Fruit fly (Drosophila melanogaster) whole organism, embryonic: Measurements from ENCODE around the gene CG10481.
A peak's percentile ranks its signal among the peaks of the same experiment; 100 is the strongest.

Experiments used
- Adf1 ChIP-seq: fragments of 200-800 bp; sonication (Bioruptor generic); IDR thresholded peaks from 2 replicates; pipeline ENCODE4 v1.3.6; 2022; ENCODE audit warnings: missing biosample characterization, missing genetic modification characterization
- Awh ChIP-seq: fragments of 200-800 bp; sonication (Bioruptor generic); IDR thresholded peaks from 2 replicates; pipeline ENCODE4, ENCODE4 v1.3.6; 2022; ENCODE audit warnings: missing biosample characterization, missing genetic modification characterization
- C15 ChIP-seq: fragments of 200-800 bp; sonication (Bioruptor generic); IDR thresholded peaks from 3 replicates; pipeline ENCODE4 v1.3.6; 2022; ENCODE audit warnings: missing biosample characterization, missing genetic modification characterization
- CG11085 ChIP-seq: fragments of 200-800 bp; sonication (Bioruptor generic); IDR thresholded peaks from 2 replicates; pipeline ENCODE4 v1.3.6; 2022; ENCODE audit warnings: missing biosample characterization, missing genetic modification characterization
- CG12299 ChIP-seq: fragments of 200-800 bp; sonication (Bioruptor generic); optimal IDR thresholded peaks from 2 replicates; lab custom pipeline; 2018; ENCODE audit warnings: missing biosample characterization, mild to moderate bottlenecking, missing genetic modification characterization
- CG12942 ChIP-seq: fragments of 200-800 bp; sonication (Bioruptor generic); optimal IDR thresholded peaks from 3 replicates; lab custom pipeline; 2016; ENCODE audit warnings: missing biosample characterization, missing genetic modification characterization
- CG13123 ChIP-seq: fragments of 200-800 bp; sonication (Bioruptor generic); optimal IDR thresholded peaks from 2 replicates; lab custom pipeline; 2016; ENCODE audit warnings: missing biosample characterization, missing genetic modification characterization
- CG14860 ChIP-seq: fragments of 200-800 bp; sonication (Bioruptor generic); IDR thresholded peaks from 3 replicates; pipeline ENCODE4 v1.3.6; 2022; ENCODE audit warnings: missing biosample characterization, missing genetic modification characterization; ENCODE audit not compliant: partially characterized antibody
- CG15601 ChIP-seq: fragments of 200-800 bp; sonication (Bioruptor generic); optimal IDR thresholded peaks from 3 replicates; lab custom pipeline; 2019; ENCODE audit warnings: missing biosample characterization, mild to moderate bottlenecking, missing genetic modification characterization, moderate library complexity
- CG16779 ChIP-seq: fragments of 200-800 bp; sonication (Bioruptor generic); IDR thresholded peaks from 2 replicates; pipeline ENCODE4 v1.3.6; 2022; ENCODE audit warnings: missing biosample characterization, missing genetic modification characterization
- CG16815 ChIP-seq: fragments of 200-800 bp; sonication (Bioruptor generic); optimal IDR thresholded peaks from 3 replicates; lab custom pipeline; 2017; ENCODE audit warnings: missing biosample characterization, mild to moderate bottlenecking, missing genetic modification characterization
- CG17359 ChIP-seq: fragments of 200-800 bp; sonication (Bioruptor generic); optimal IDR thresholded peaks from 3 replicates; lab custom pipeline; 2018; ENCODE audit warnings: missing biosample characterization, mild to moderate bottlenecking, missing genetic modification characterization, moderate library complexity
- CG18011 ChIP-seq: fragments of 200-800 bp; sonication (Bioruptor generic); optimal IDR thresholded peaks from 2 replicates; lab custom pipeline; 2017; ENCODE audit warnings: missing biosample characterization, missing genetic modification characterization, mild to moderate bottlenecking, moderate library complexity, missing genotype
- CG31365 ChIP-seq: fragments of 200-800 bp; sonication (Bioruptor generic); optimal IDR thresholded peaks from 2 replicates; lab custom pipeline; 2018; ENCODE audit warnings: missing biosample characterization, mild to moderate bottlenecking, missing genetic modification characterization
- CG34224 ChIP-seq: fragments of 200-800 bp; sonication (Bioruptor generic); IDR thresholded peaks from 3 replicates; pipeline ENCODE4 v1.3.6; 2022; ENCODE audit warnings: missing biosample characterization, missing genetic modification characterization; ENCODE audit not compliant: partially characterized antibody
- CG4854 ChIP-seq: fragments of 200-800 bp; sonication (Bioruptor generic); optimal IDR thresholded peaks from 2 replicates; lab custom pipeline; 2016; ENCODE audit warnings: missing biosample characterization, missing genetic modification characterization, inconsistent platforms
- CG7987 ChIP-seq: fragments of 200-800 bp; sonication (Bioruptor generic); optimal IDR thresholded peaks from 2 replicates; lab custom pipeline; 2018; ENCODE audit warnings: missing biosample characterization, mild to moderate bottlenecking, missing genetic modification characterization, moderate library complexity
- CG8944 ChIP-seq: fragments of 200-800 bp; sonication (Bioruptor generic); optimal IDR thresholded peaks from 3 replicates; lab custom pipeline; 2016; ENCODE audit warnings: missing biosample characterization, missing genetic modification characterization
- CG9609 ChIP-seq: fragments of 200-800 bp; sonication (Bioruptor generic); optimal IDR thresholded peaks from 3 replicates; lab custom pipeline; 2016; ENCODE audit warnings: missing biosample characterization, missing genetic modification characterization
- CG9932 ChIP-seq: fragments of 200-800 bp; sonication (Bioruptor generic); IDR thresholded peaks from 2 replicates; pipeline ENCODE4 v1.3.6; 2022; ENCODE audit warnings: missing biosample characterization, missing genetic modification characterization
- CHES-1-like ChIP-seq: fragments of 200-800 bp; sonication (Bioruptor generic); optimal IDR thresholded peaks from 2 replicates; lab custom pipeline; 2016; ENCODE audit warnings: missing biosample characterization, missing genetic modification characterization
- D ChIP-seq, 2 experiments: fragments of 200-800 bp in 1 of 2; fragments of >200 bp in 1 of 2; sonication (Bioruptor generic) in 1 of 2; optimal IDR thresholded peaks; 2 replicates in 1 of 2; 3 replicates in 1 of 2; lab custom pipeline; 2017; ENCODE audit warnings: mild to moderate bottlenecking in 1 of 2, missing biosample characterization in 1 of 2, missing genetic modification characterization in 1 of 2, missing genetic modification reagents in 1 of 2
- Dfd ChIP-seq, 2 experiments: fragments of >200 bp; optimal IDR thresholded peaks; 2 replicates each; lab custom pipeline; 2017; ENCODE audit warnings: missing biosample characterization in 2 of 2, missing genetic modification characterization in 2 of 2
- Drgx ChIP-seq: fragments of 200-800 bp; sonication (Bioruptor generic); IDR thresholded peaks from 2 replicates; pipeline ENCODE4 v1.3.6; 2022; ENCODE audit warnings: missing biosample characterization, missing genetic modification characterization
- E2f2 ChIP-seq: fragments of 200-800 bp; sonication (Bioruptor generic); IDR thresholded peaks from 2 replicates; pipeline ENCODE4 v1.3.6; 2022; ENCODE audit warnings: missing biosample characterization, missing genetic modification characterization
- GATAe ChIP-seq: fragments of 200-800 bp; sonication (Bioruptor generic); conservative IDR thresholded peaks from 2 replicates; pipeline ENCODE4 v1.3.6; 2022; ENCODE audit warnings: missing biosample characterization, missing genetic modification characterization
- H2.0 ChIP-seq: fragments of 200-800 bp; sonication (Bioruptor generic); IDR thresholded peaks from 2 replicates; pipeline ENCODE4 v1.3.6; 2022; ENCODE audit warnings: missing biosample characterization, missing genetic modification characterization
- HHEX ChIP-seq: fragments of 200-800 bp; sonication (Bioruptor generic); optimal IDR thresholded peaks from 3 replicates; lab custom pipeline; 2017; ENCODE audit warnings: missing biosample characterization, mild to moderate bottlenecking, missing genetic modification characterization, missing genetic modification reagents
- Hey ChIP-seq: fragments of 200-800 bp; sonication (Bioruptor generic); optimal IDR thresholded peaks from 3 replicates; lab custom pipeline; 2018; ENCODE audit warnings: missing biosample characterization, mild to moderate bottlenecking, missing genetic modification characterization
- HmgZ ChIP-seq: fragments of 200-800 bp; sonication (Bioruptor generic); optimal IDR thresholded peaks from 2 replicates; lab custom pipeline; 2018; ENCODE audit warnings: missing biosample characterization, mild to moderate bottlenecking, missing genetic modification characterization
- Optix ChIP-seq: fragments of 200-800 bp; sonication (Bioruptor generic); IDR thresholded peaks from 3 replicates; pipeline ENCODE4 v1.3.6; 2022; ENCODE audit warnings: missing biosample characterization, missing genetic modification characterization
- Rfx ChIP-seq: fragments of 200-800 bp; sonication (Bioruptor generic); IDR thresholded peaks from 2 replicates; pipeline ENCODE4 v1.3.6; 2022; ENCODE audit warnings: missing biosample characterization, missing genetic modification characterization
- Scr ChIP-seq: fragments of 200-800 bp; sonication (Bioruptor generic); IDR thresholded peaks from 2 replicates; pipeline ENCODE4 v1.3.6; 2022; ENCODE audit warnings: missing biosample characterization, missing genetic modification characterization; ENCODE audit not compliant: partially characterized antibody
- da ChIP-seq: fragments of 200-800 bp; sonication (Bioruptor generic); optimal IDR thresholded peaks from 2 replicates; lab custom pipeline; 2016; ENCODE audit warnings: missing biosample characterization, missing genetic modification characterization
- esg ChIP-seq: fragments of 200-800 bp; sonication (Bioruptor generic); conservative IDR thresholded peaks from 2 replicates; pipeline ENCODE4 v1.3.6; 2022; ENCODE audit warnings: missing biosample characterization, missing genetic modification characterization
- gcm2 ChIP-seq: fragments of 200-800 bp; sonication (Bioruptor generic); optimal IDR thresholded peaks from 2 replicates; lab custom pipeline; 2016; ENCODE audit warnings: missing biosample characterization, missing genetic modification characterization
- gsb ChIP-seq: fragments of 200-800 bp; sonication (Bioruptor generic); IDR thresholded peaks from 2 replicates; pipeline ENCODE4 v1.3.6; 2022; ENCODE audit warnings: missing biosample characterization, missing genetic modification characterization
- hkb ChIP-seq, 2 experiments: fragments of 200-800 bp in 1 of 2; fragments of >200 bp in 1 of 2; sonication (Bioruptor generic) in 1 of 2; IDR thresholded peaks in 1 of 2; optimal IDR thresholded peaks in 1 of 2; 2 replicates each; pipeline versions ENCODE4 v1.3.6 to Lab custom; 2017 to 2022; ENCODE audit warnings: missing biosample characterization in 1 of 2, missing genetic modification characterization in 1 of 2
- jigr1 ChIP-seq: fragments of 200-800 bp; sonication (Bioruptor generic); IDR thresholded peaks from 3 replicates; pipeline ENCODE4 v1.3.6; 2022; ENCODE audit warnings: missing biosample characterization, missing genetic modification characterization
- jumu ChIP-seq: fragments of 200-800 bp; sonication (Bioruptor generic); optimal IDR thresholded peaks from 3 replicates; lab custom pipeline; 2016; ENCODE audit warnings: missing biosample characterization, missing genetic modification characterization
- lmd ChIP-seq: fragments of 200-800 bp; sonication (Bioruptor generic); IDR thresholded peaks from 2 replicates; pipeline ENCODE4 v1.3.6; 2022; ENCODE audit warnings: missing biosample characterization, missing genetic modification characterization
- lola ChIP-seq, 3 experiments: fragments of >200 bp in 2 of 3; fragments of 200-800 bp in 1 of 3; sonication (Bioruptor generic) in 1 of 3; optimal IDR thresholded peaks; 2 replicates each; lab custom pipeline; 2017 to 2019; ENCODE audit warnings: missing biosample characterization in 3 of 3, missing genetic modification characterization in 3 of 3, mild to moderate bottlenecking in 1 of 3, moderate library complexity in 1 of 3
- pfk ChIP-seq: fragments of 200-800 bp; sonication (Bioruptor generic); optimal IDR thresholded peaks from 2 replicates; lab custom pipeline; 2018; ENCODE audit warnings: missing biosample characterization, mild to moderate bottlenecking, missing genetic modification characterization, moderate library complexity
- sc ChIP-seq, 3 experiments: fragments of >200 bp in 2 of 3; fragments of 200-800 bp in 1 of 3; sonication (Bioruptor generic) in 1 of 3; optimal IDR thresholded peaks; 2 replicates in 2 of 3; 3 replicates in 1 of 3; lab custom pipeline; 2017; ENCODE audit warnings: mild to moderate bottlenecking in 1 of 3, missing biosample characterization in 1 of 3, missing genetic modification characterization in 1 of 3, missing genetic modification reagents in 1 of 3
- schlank ChIP-seq: fragments of 200-800 bp; sonication (Bioruptor generic); optimal IDR thresholded peaks from 2 replicates; lab custom pipeline; 2018; ENCODE audit warnings: missing biosample characterization, mild to moderate bottlenecking, missing genetic modification characterization
- sima ChIP-seq: fragments of 200-800 bp; sonication (Bioruptor generic); optimal IDR thresholded peaks from 2 replicates; lab custom pipeline; 2016; ENCODE audit warnings: missing biosample characterization, missing genetic modification characterization
- slp2 ChIP-seq: fragments of 200-800 bp; sonication (Bioruptor generic); optimal IDR thresholded peaks from 2 replicates; lab custom pipeline; 2016; ENCODE audit warnings: missing biosample characterization, missing genetic modification characterization
- usp ChIP-seq: fragments of >200 bp; optimal IDR thresholded peaks from 2 replicates; lab custom pipeline; 2017; ENCODE audit warnings: missing biosample characterization, missing genetic modification characterization
- zfh2 ChIP-seq: fragments of 200-800 bp; sonication (Bioruptor generic); optimal IDR thresholded peaks from 2 replicates; lab custom pipeline; 2016; ENCODE audit warnings: missing biosample characterization, missing genetic modification characterization

CG10481 gene

dm6 chr2L:19941352-19941851 is 49.1 kb upstream of the CG10481 start (continued):
- TF ChIP-seq CG11085 (GFP tag; lab: Robert Waterston, UW) (peak; percentile 80), gsb (peak; percentile 88), CG7987 (GFP tag; lab: Kevin White, UChicago) (peak; percentile 39), CG14860 (no peak), Awh (peak; percentile 90), hkb (optimal IDR thresholded peaks at IDR 0.05; lab: Kevin White, UChicago) (no peak), hkb (GFP tag; IDR thresholded peaks at IDR 0.05; lab: Robert Waterston, UW) (peak; percentile 95), sc (optimal IDR thresholded peaks at IDR 0.05; lab: Kevin White, UChicago) (no peak), sc (GFP tag; optimal IDR thresholded peaks at IDR 0.05; lab: Kevin White, UChicago) (peak; percentile 60), C15 (peak; percentile 84), CG8944 (GFP tag; lab: Kevin White, UChicago) (peak; percentile 84), pfk (GFP tag; lab: Kevin White, UChicago) (no peak), gcm2 (GFP tag; lab: Kevin White, UChicago) (peak; percentile 80), CG9609 (GFP tag; lab: Kevin White, UChicago) (peak; percentile 89), lola (GFP tag; optimal IDR thresholded peaks at IDR 0.05; lab: Kevin White, UChicago) (peak in 1 of 3 experiments; percentile 72), Adf1 (peak; percentile 74), da (GFP tag; lab: Kevin White, UChicago) (peak; percentile 60), Drgx (GFP tag; lab: Robert Waterston, UW) (peak; percentile 89), CG4854 (peak; percentile 23), sima (GFP tag; lab: Kevin White, UChicago) (peak; percentile 2), CG9932 (peak; percentile 94), E2f2 (GFP tag; lab: Robert Waterston, UW) (peak; percentile 70), CG18011 (peak; percentile 35), CG13123 (GFP tag; lab: Kevin White, UChicago) (peak; percentile 69), CG34224 (GFP tag; lab: Robert Waterston, UW) (no peak), HHEX (GFP tag; lab: Kevin White, UChicago) (peak; percentile 80), esg (GFP tag; lab: Robert Waterston, UW) (peak; percentile 88), H2.0 (GFP tag; lab: Robert Waterston, UW) (peak; percentile 91), Hey (no peak), usp (GFP tag; lab: Kevin White, UChicago) (no peak), GATAe (peak; percentile 59), schlank (tag; lab: Kevin White, UChicago) (peak; percentile 64), zfh2 (GFP tag; lab: Kevin White, UChicago) (peak; percentile 91), CG16779 (GFP tag; lab: Robert Waterston, UW) (peak; percentile 93), jigr1 (GFP tag; lab: Robert Waterston, UW) (peak; percentile 70; the same call in 1 of the 3 replicates), CHES-1-like (GFP tag; lab: Kevin White, UChicago) (peak; percentile 90), Rfx (GFP tag; lab: Robert Waterston, UW) (peak; percentile 87), CG12942 (GFP tag; lab: Kevin White, UChicago) (peak; percentile 70), Dfd (GFP tag; optimal IDR thresholded peaks at IDR 0.05; lab: Kevin White, UChicago) (no peak), CG12299 (tag; lab: Kevin White, UChicago) (peak; percentile 70), D (optimal IDR thresholded peaks at IDR 0.05; lab: Kevin White, UChicago) (no peak), D (GFP tag; optimal IDR thresholded peaks at IDR 0.05; lab: Kevin White, UChicago) (peak; percentile 67), CG16815 (peak; percentile 64), CG17359 (tag; lab: Kevin White, UChicago) (peak; percentile 82), HmgZ (peak; percentile 84), Scr (GFP tag; lab: Robert Waterston, UW) (no peak), jumu (peak; percentile 82), CG31365 (tag; lab: Kevin White, UChicago) (peak; percentile 49), slp2 (GFP tag; lab: Kevin White, UChicago) (peak; percentile 84), CG15601 (tag; lab: Kevin White, UChicago) (peak; percentile 70), Optix (GFP tag; lab: Robert Waterston, UW) (peak; percentile 78; the same call in 2 of the 3 replicates), lmd (GFP tag; lab: Robert Waterston, UW) (peak; percentile 85)
